Fruit fly (Drosophila melanogaster) whole organism, wandering third instar larva: ENCODE results near the gene CG43439.

ENCODE experiments used
- CG9705 ChIP-seq: fragments of 200-800 bp; sonication (Bioruptor generic); optimal IDR thresholded peaks from 2 replicates; lab custom pipeline; 2018; ENCODE audit warnings: missing biosample characterization, mild to moderate bottlenecking, missing genetic modification characterization
- Hnf4 ChIP-seq: fragments of 200-800 bp; sonication (Bioruptor generic); optimal IDR thresholded peaks from 2 replicates; lab custom pipeline; 2016; ENCODE audit warnings: missing biosample characterization, mild to moderate bottlenecking, missing genetic modification characterization
- Mio ChIP-seq: sonication (Bioruptor generic); optimal IDR thresholded peaks from 2 replicates; lab custom pipeline; 2016; ENCODE audit warnings: missing biosample characterization, missing genetic modification characterization
- Myc ChIP-seq: fragments of >200 bp; optimal IDR thresholded peaks from 2 replicates; lab custom pipeline; 2017
- OdsH ChIP-seq: fragments of 200-800 bp; sonication (Bioruptor generic); optimal IDR thresholded peaks from 2 replicates; lab custom pipeline; 2016; ENCODE audit warnings: missing biosample characterization, mild to moderate bottlenecking, missing genetic modification characterization
- Rel ChIP-seq, 2 experiments: fragments of 200-800 bp; sonication (Bioruptor generic) in 1 of 2; optimal IDR thresholded peaks; 2 replicates in 1 of 2; 3 replicates in 1 of 2; lab custom pipeline; 2016 to 2019; ENCODE audit warnings: mild to moderate bottlenecking in 2 of 2, missing biosample characterization in 2 of 2, missing genetic modification characterization in 2 of 2, moderate library complexity in 1 of 2
- jim ChIP-seq: fragments of 175-275, 200-325 bp; sonication (Bioruptor generic); optimal IDR thresholded peaks from 2 replicates; lab custom pipeline; 2016; ENCODE audit warnings: missing biosample characterization, mild to moderate bottlenecking, missing genetic modification characterization
- pan ChIP-seq: fragments of >200 bp; optimal IDR thresholded peaks from 2 replicates; lab custom pipeline; 2017
- sv ChIP-seq: fragments of 200-800 bp; sonication (Bioruptor generic); optimal IDR thresholded peaks from 3 replicates; lab custom pipeline; 2016; ENCODE audit warnings: missing biosample characterization, missing genetic modification characterization
- usp ChIP-seq: fragments of >200 bp; optimal IDR thresholded peaks from 2 replicates; lab custom pipeline; 2017; ENCODE audit warnings: missing biosample characterization, missing genetic modification characterization

dm6 chr3L:6977391-6977790 is 7.0 kb downstream of the CG43439 start:
- peak; percentile 68 for TF ChIP-seq Hnf4 (GFP tag; lab: Kevin White, UChicago)
- no peak for TF ChIP-seq usp (GFP tag; lab: Kevin White, UChicago)
- TF ChIP-seq OdsH (GFP tag; lab: Kevin White, UChicago), result peak; percentile 77
- no peak for TF ChIP-seq jim (GFP tag; lab: Kevin White, UChicago)
- TF ChIP-seq Myc (lab: Kevin White, UChicago), result no peak
- TF ChIP-seq Rel (GFP tag; optimal IDR thresholded peaks at IDR 0.05; lab: Kevin White, UChicago), result no peak
- peak; percentile 19 for TF ChIP-seq Rel (tag; optimal IDR thresholded peaks at IDR 0.05; lab: Kevin White, UChicago)
- TF ChIP-seq pan (lab: Kevin White, UChicago), result no peak
- TF ChIP-seq sv, result no peak
- no peak for TF ChIP-seq Mio
- TF ChIP-seq CG9705 (GFP tag; lab: Kevin White, UChicago), result peak; percentile 5
